Worm (Caenorhabditis elegans) whole organism, mixed stage, embryonic: ENCODE results near the gene Y73F8A.35.

Experiments used
- M03D4.4 ChIP-seq: sonication (generic microtip); optimal IDR thresholded peaks from 2 replicates; lab custom pipeline; 2017; ENCODE audit warnings: mild to moderate bottlenecking, missing genetic modification characterization, missing compliant biosample characterization
- bed-3 ChIP-seq: fragments of 200-800 bp; sonication (Bioruptor generic); optimal IDR thresholded peaks from 3 replicates; lab custom pipeline; 2018; ENCODE audit warnings: mild to moderate bottlenecking, missing genetic modification characterization, moderate library complexity, missing compliant biosample characterization
- blmp-1 ChIP-seq: fragments of 150-350 bp; optimal IDR thresholded peaks from 2 replicates; lab custom pipeline; 2014; ENCODE audit warnings: missing biosample characterization, missing genetic modification characterization
- ceh-39 ChIP-seq: fragments of 150-350 bp; optimal IDR thresholded peaks from 2 replicates; lab custom pipeline; 2014; ENCODE audit warnings: missing biosample characterization, missing genetic modification characterization
- ceh-43 ChIP-seq: fragments of 200-800 bp; sonication (Bioruptor generic); optimal IDR thresholded peaks from 2 replicates; lab custom pipeline; 2018; ENCODE audit warnings: mild to moderate bottlenecking, missing genetic modification characterization, moderate library complexity, missing compliant biosample characterization
- ceh-83 ChIP-seq: fragments of 200-800 bp; sonication (Bioruptor generic); optimal IDR thresholded peaks from 2 replicates; lab custom pipeline; 2018; ENCODE audit warnings: mild to moderate bottlenecking, missing genetic modification characterization, missing compliant biosample characterization
- ces-1 ChIP-seq: fragments of 150-350 bp; optimal IDR thresholded peaks from 2 replicates; lab custom pipeline; 2014; ENCODE audit warnings: missing biosample characterization, missing genetic modification reagents, missing genetic modification characterization
- cnd-1 ChIP-seq: fragments of 200-800 bp; sonication (Bioruptor generic); optimal IDR thresholded peaks from 2 replicates; lab custom pipeline; 2018; ENCODE audit warnings: mild to moderate bottlenecking, missing genetic modification characterization, missing compliant biosample characterization
- drap-1 ChIP-seq: fragments of 200-800 bp; sonication (Bioruptor generic); optimal IDR thresholded peaks from 3 replicates; lab custom pipeline; 2018; ENCODE audit warnings: mild to moderate bottlenecking, missing genetic modification characterization, missing compliant biosample characterization
- elt-1 ChIP-seq: sonication (generic microtip); optimal IDR thresholded peaks from 2 replicates; lab custom pipeline; 2017; ENCODE audit warnings: missing genetic modification characterization, mild to moderate bottlenecking, missing compliant biosample characterization, antibody characterized with exemption, moderate library complexity, borderline replicate concordance; ENCODE audit not compliant: insufficient read depth
- elt-3 ChIP-seq: fragments of 150-350 bp; optimal IDR thresholded peaks from 2 replicates; lab custom pipeline; 2014; ENCODE audit warnings: missing biosample characterization, missing genetic modification characterization
- flh-1 ChIP-seq: fragments of 200-800 bp; sonication (Bioruptor generic); optimal IDR thresholded peaks from 2 replicates; lab custom pipeline; 2018; ENCODE audit warnings: mild to moderate bottlenecking, missing genetic modification characterization, moderate library complexity, missing compliant biosample characterization
- ham-2 ChIP-seq: fragments of 200-800 bp; sonication (Bioruptor generic); optimal IDR thresholded peaks from 2 replicates; lab custom pipeline; 2018; ENCODE audit warnings: mild to moderate bottlenecking, missing genetic modification characterization, missing compliant biosample characterization
- hlh-1 ChIP-seq: fragments of 150-350 bp; optimal IDR thresholded peaks from 2 replicates; lab custom pipeline; 2014; ENCODE audit warnings: missing biosample characterization, missing genetic modification reagents, missing genetic modification characterization
- lin-13 ChIP-seq: fragments of 150-350 bp; optimal IDR thresholded peaks from 2 replicates; lab custom pipeline; 2014; ENCODE audit warnings: missing biosample characterization, missing genetic modification characterization
- lin-32 ChIP-seq: fragments of 200-800 bp; sonication (Bioruptor generic); optimal IDR thresholded peaks from 2 replicates; lab custom pipeline; 2018; ENCODE audit warnings: mild to moderate bottlenecking, missing genetic modification characterization, missing compliant biosample characterization
- lsy-2 ChIP-seq: fragments of 150-350 bp; optimal IDR thresholded peaks from 2 replicates; lab custom pipeline; 2014; ENCODE audit warnings: missing biosample characterization, missing genetic modification characterization
- mab-5 ChIP-seq: fragments of 150-350 bp; optimal IDR thresholded peaks from 2 replicates; lab custom pipeline; 2014; ENCODE audit warnings: missing biosample characterization, missing genetic modification characterization
- mep-1 ChIP-seq: fragments of 150-350 bp; optimal IDR thresholded peaks from 2 replicates; lab custom pipeline; 2017; ENCODE audit warnings: missing biosample characterization, missing genetic modification reagents, missing genetic modification characterization, inconsistent platforms
- mls-2 ChIP-seq: sonication (generic microtip); optimal IDR thresholded peaks from 2 replicates; lab custom pipeline; 2016; ENCODE audit warnings: mild to moderate bottlenecking, missing genetic modification characterization, moderate library complexity, missing compliant biosample characterization
- nhr-12 ChIP-seq: fragments of 150-350 bp; optimal IDR thresholded peaks from 2 replicates; lab custom pipeline; 2014; ENCODE audit warnings: missing biosample characterization, missing genetic modification characterization
- nhr-2 ChIP-seq: fragments of 150-350 bp; optimal IDR thresholded peaks from 2 replicates; lab custom pipeline; 2014; ENCODE audit warnings: missing biosample characterization, missing genetic modification characterization
- nhr-237 ChIP-seq: fragments of 150-350 bp; optimal IDR thresholded peaks from 2 replicates; lab custom pipeline; 2014; ENCODE audit warnings: missing biosample characterization, missing genetic modification characterization
- nhr-28 ChIP-seq: fragments of 150-350 bp; optimal IDR thresholded peaks from 2 replicates; lab custom pipeline; 2014; ENCODE audit warnings: missing biosample characterization, missing genetic modification characterization
- nhr-76 ChIP-seq: sonication (generic microtip); optimal IDR thresholded peaks from 2 replicates; lab custom pipeline; 2017; ENCODE audit warnings: missing biosample characterization, missing genetic modification characterization
- pha-4 ChIP-seq: fragments of 150-350 bp; optimal IDR thresholded peaks from 2 replicates; lab custom pipeline; 2018; ENCODE audit warnings: missing biosample characterization, missing genetic modification reagents, missing genetic modification characterization
- sem-2 ChIP-seq: fragments of 200-800 bp; sonication (Bioruptor generic); optimal IDR thresholded peaks from 2 replicates; lab custom pipeline; 2018; ENCODE audit warnings: mild to moderate bottlenecking, missing genetic modification characterization, missing compliant biosample characterization
- snpc-4 ChIP-seq: fragments of 150-350 bp; optimal IDR thresholded peaks from 2 replicates; lab custom pipeline; 2014; ENCODE audit warnings: missing biosample characterization, missing genetic modification characterization
- sptf-1 ChIP-seq: sonication (generic microtip); optimal IDR thresholded peaks from 2 replicates; lab custom pipeline; 2017; ENCODE audit warnings: mild to moderate bottlenecking, missing genetic modification characterization, moderate library complexity, missing compliant biosample characterization
- tbx-8 ChIP-seq: fragments of 200-800 bp; sonication (Bioruptor generic); optimal IDR thresholded peaks from 2 replicates; lab custom pipeline; 2018; ENCODE audit warnings: mild to moderate bottlenecking, missing genetic modification characterization, moderate library complexity, missing compliant biosample characterization
- unc-120 ChIP-seq: sonication (generic microtip); optimal IDR thresholded peaks from 2 replicates; lab custom pipeline; 2017; ENCODE audit warnings: missing genetic modification characterization, missing compliant biosample characterization; ENCODE audit not compliant: poor library complexity, severe bottlenecking
- unc-39 ChIP-seq: fragments of 150-350 bp; optimal IDR thresholded peaks from 2 replicates; lab custom pipeline; 2014; ENCODE audit warnings: missing biosample characterization, missing genetic modification characterization
- unc-62 ChIP-seq: fragments of 150-350 bp; optimal IDR thresholded peaks from 2 replicates; lab custom pipeline; 2014; ENCODE audit warnings: missing biosample characterization, missing genetic modification reagents, missing genetic modification characterization
- zip-8 ChIP-seq: fragments of 150-350 bp; optimal IDR thresholded peaks from 2 replicates; lab custom pipeline; 2014; ENCODE audit warnings: missing biosample characterization, missing genetic modification characterization
- ztf-11 ChIP-seq: fragments of 150-350 bp; optimal IDR thresholded peaks from 2 replicates; lab custom pipeline; 2014; ENCODE audit warnings: missing biosample characterization, missing genetic modification characterization

The Y73F8A.35 gene

ce11 chrIV:15561223-15561656 lies 21.5 kb upstream of the Y73F8A.35 start:
- no peak for TF ChIP-seq tbx-8 (GFP tag; lab: Kevin White, UChicago)
- TF ChIP-seq lin-32 (GFP tag; lab: Kevin White, UChicago): no peak
- TF ChIP-seq lsy-2 (tag; lab: Kevin White, UChicago): peak; percentile 46
- peak; percentile 47 for TF ChIP-seq M03D4.4
- TF ChIP-seq unc-39 (tag; lab: Kevin White, UChicago): no peak
- TF ChIP-seq unc-120: peak; percentile 26
- no peak for TF ChIP-seq ceh-43 (GFP tag; lab: Kevin White, UChicago)
- no peak for TF ChIP-seq zip-8
- TF ChIP-seq ces-1 (GFP tag; lab: Kevin White, UChicago): peak; percentile 81
- TF ChIP-seq drap-1 (GFP tag; lab: Kevin White, UChicago): no peak
- TF ChIP-seq sptf-1 (tag; lab: Kevin White, UChicago): peak; percentile 71
- TF ChIP-seq elt-1 (tag; lab: Kevin White, UChicago): no peak
- TF ChIP-seq blmp-1 (tag; lab: Kevin White, UChicago): no peak
- TF ChIP-seq nhr-28 (tag; lab: Kevin White, UChicago): no peak
- TF ChIP-seq pha-4 (tag; lab: Kevin White, UChicago): peak; percentile 54
- TF ChIP-seq nhr-12 (tag; lab: Kevin White, UChicago): no peak
- no peak for TF ChIP-seq elt-3 (tag; lab: Kevin White, UChicago)
- peak; percentile 66 for TF ChIP-seq mls-2 (tag; lab: Kevin White, UChicago)
- TF ChIP-seq lin-13 (tag; lab: Kevin White, UChicago): peak; percentile 57
- TF ChIP-seq flh-1: no peak
- no peak for TF ChIP-seq ceh-83
- peak; percentile 37 for TF ChIP-seq mep-1 (tag; lab: Kevin White, UChicago)
- no peak for TF ChIP-seq mab-5 (tag; lab: Kevin White, UChicago)
- TF ChIP-seq sem-2 (GFP tag; lab: Kevin White, UChicago): no peak
- no peak for TF ChIP-seq ztf-11 (tag; lab: Kevin White, UChicago)
- TF ChIP-seq ceh-39 (tag; lab: Kevin White, UChicago): no peak
- peak; percentile 17 for TF ChIP-seq nhr-2 (tag; lab: Kevin White, UChicago)
- TF ChIP-seq nhr-76 (tag; lab: Kevin White, UChicago): no peak
- no peak for TF ChIP-seq unc-62 (GFP tag; lab: Kevin White, UChicago)
- no peak for TF ChIP-seq snpc-4 (tag; lab: Kevin White, UChicago)
- no peak for TF ChIP-seq ham-2
- TF ChIP-seq cnd-1 (tag; lab: Kevin White, UChicago): peak; percentile 33
- TF ChIP-seq hlh-1 (tag; lab: Kevin White, UChicago): no peak
- no peak for TF ChIP-seq bed-3 (GFP tag; lab: Kevin White, UChicago)
- no peak for TF ChIP-seq nhr-237 (tag; lab: Kevin White, UChicago)
- TF ChIP-seq, all 35 proteins: peak for 11

ce11 chrIV:15559065-15559464 lies 19.3 kb upstream of the Y73F8A.35 start:
- TF ChIP-seq nhr-76 (tag; lab: Kevin White, UChicago): no peak

ce11 chrIV:15554771-15555170 lies 15.0 kb upstream of the Y73F8A.35 start:
- TF ChIP-seq lin-32 (GFP tag; lab: Kevin White, UChicago): no peak
- TF ChIP-seq M03D4.4: no peak
- no peak for TF ChIP-seq unc-120
- no peak for TF ChIP-seq cnd-1 (tag; lab: Kevin White, UChicago)
- TF ChIP-seq zip-8: no peak
- TF ChIP-seq ham-2: no peak
- TF ChIP-seq, all 35 proteins: peak for 0

ce11 chrIV:15537338-15537737 lies 2.4 kb downstream of the Y73F8A.35 start:
- no peak for TF ChIP-seq pha-4 (tag; lab: Kevin White, UChicago)
